Fruit fly (Drosophila melanogaster) whole organism, pupa: ENCODE results near the gene CG33489.

Experiments
- CG10348 ChIP-seq: fragments of 200-800 bp; sonication (Bioruptor generic); IDR thresholded peaks from 2 replicates; pipeline ENCODE4 v1.3.6; 2022; ENCODE audit warnings: missing biosample characterization, missing genetic modification characterization
- CG12605 ChIP-seq: fragments of 200-800 bp; sonication (Bioruptor generic); IDR thresholded peaks from 2 replicates; pipeline ENCODE4 v1.3.6; 2022; ENCODE audit warnings: missing biosample characterization, missing genetic modification characterization
- CG13204 ChIP-seq: fragments of 200-800 bp; sonication (Bioruptor generic); optimal IDR thresholded peaks from 2 replicates; lab custom pipeline; 2018; ENCODE audit warnings: missing biosample characterization, mild to moderate bottlenecking, missing genetic modification characterization, moderate library complexity
- CG14655 ChIP-seq: fragments of 200-800 bp; sonication (Bioruptor generic); optimal IDR thresholded peaks from 3 replicates; lab custom pipeline; 2017; ENCODE audit warnings: mild to moderate bottlenecking, missing biosample characterization, missing genetic modification reagents, missing genetic modification characterization
- CG15710 ChIP-seq: fragments of 200-800 bp; sonication (Bioruptor generic); optimal IDR thresholded peaks from 2 replicates; lab custom pipeline; 2018; ENCODE audit warnings: missing biosample characterization, mild to moderate bottlenecking, missing genetic modification characterization, moderate library complexity
- CG17806 ChIP-seq: fragments of 200-800 bp; sonication (Bioruptor generic); optimal IDR thresholded peaks from 2 replicates; lab custom pipeline; 2018; ENCODE audit warnings: missing biosample characterization, mild to moderate bottlenecking, missing genetic modification characterization, moderate library complexity
- CG32121 ChIP-seq: fragments of 200-800 bp; sonication (Bioruptor generic); IDR thresholded peaks from 2 replicates; pipeline ENCODE4 v1.3.6; 2022; ENCODE audit warnings: missing biosample characterization, missing genetic modification characterization
- CG34367 ChIP-seq: fragments of 200-800 bp; sonication (Bioruptor generic); optimal IDR thresholded peaks from 2 replicates; lab custom pipeline; 2018; ENCODE audit warnings: missing biosample characterization, mild to moderate bottlenecking, missing genetic modification characterization
- CG4496 ChIP-seq: fragments of 200-800 bp; sonication (Bioruptor generic); IDR thresholded peaks from 3 replicates; pipeline ENCODE4 v1.3.6; 2022; ENCODE audit warnings: missing biosample characterization, missing genetic modification characterization
- CG8159 ChIP-seq: fragments of 200-800 bp; sonication (Bioruptor generic); optimal IDR thresholded peaks from 3 replicates; lab custom pipeline; 2018; ENCODE audit warnings: missing biosample characterization, mild to moderate bottlenecking, missing genetic modification characterization, moderate library complexity
- CG8301 ChIP-seq: fragments of 200-800 bp; sonication (Bioruptor generic); optimal IDR thresholded peaks from 2 replicates; lab custom pipeline; 2018; ENCODE audit warnings: missing biosample characterization, mild to moderate bottlenecking, missing genetic modification characterization
- CG9948 ChIP-seq: fragments of 200-800 bp; sonication (Bioruptor generic); optimal IDR thresholded peaks from 2 replicates; lab custom pipeline; 2018; ENCODE audit warnings: missing biosample characterization, mild to moderate bottlenecking, missing genetic modification characterization, moderate library complexity
- D1 ChIP-seq: fragments of 200-800 bp; sonication (Bioruptor generic); optimal IDR thresholded peaks from 2 replicates; lab custom pipeline; 2018; ENCODE audit warnings: missing biosample characterization, mild to moderate bottlenecking, missing genetic modification characterization, moderate library complexity
- EcR ChIP-seq: fragments of 200-800 bp; sonication (Bioruptor generic); optimal IDR thresholded peaks from 3 replicates; lab custom pipeline; 2019; ENCODE audit warnings: missing biosample characterization, missing genetic modification characterization, mild to moderate bottlenecking, moderate library complexity, missing genetic modification reagents
- Ets98B ChIP-seq: fragments of 200-800 bp; sonication (Bioruptor generic); IDR thresholded peaks from 2 replicates; pipeline ENCODE4 v1.3.6; 2022; ENCODE audit warnings: missing biosample characterization, missing genetic modification characterization
- Pif1A ChIP-seq: fragments of 200-800 bp; sonication (Bioruptor generic); optimal IDR thresholded peaks from 3 replicates; lab custom pipeline; 2016; ENCODE audit warnings: missing biosample characterization, missing genetic modification characterization
- Pif1B ChIP-seq: fragments of 200-800 bp; sonication (Bioruptor generic); optimal IDR thresholded peaks from 3 replicates; lab custom pipeline; 2016; ENCODE audit warnings: missing biosample characterization, missing genetic modification characterization
- Snoo ChIP-seq: fragments of 200-800 bp; sonication (Bioruptor generic); optimal IDR thresholded peaks from 3 replicates; lab custom pipeline; 2017; ENCODE audit warnings: missing biosample characterization, mild to moderate bottlenecking, missing genetic modification characterization, inconsistent platforms
- fd96Ca ChIP-seq: fragments of 200-800 bp; sonication (Bioruptor generic); IDR thresholded peaks from 3 replicates; pipeline ENCODE4 v1.3.6; 2022; ENCODE audit warnings: missing biosample characterization, missing genetic modification characterization
- gl ChIP-seq: fragments of 200-800 bp; sonication (Bioruptor generic); optimal IDR thresholded peaks from 2 replicates; lab custom pipeline; 2018; ENCODE audit warnings: missing biosample characterization, mild to moderate bottlenecking, missing genetic modification characterization
- rn ChIP-seq: fragments of 200-800 bp; sonication (Bioruptor generic); IDR thresholded peaks from 2 replicates; pipeline ENCODE4 v1.3.6; 2022; ENCODE audit warnings: missing biosample characterization, missing genetic modification characterization

CG33489 gene

dm6 chr3L:11553672-11554068, 23.2 kb downstream of the CG33489 start:
- TF ChIP-seq Ets98B (GFP tag; lab: Robert Waterston, UW) (no peak), CG14655 (GFP tag; lab: Kevin White, UChicago) (no peak), CG34367 (tag; lab: Kevin White, UChicago) (no peak), Pif1B (no peak), CG8159 (tag; lab: Kevin White, UChicago) (no peak)

dm6 chr3L:11552996-11553671, 23.7 kb downstream of the CG33489 start:
- TF ChIP-seq D1 (tag; lab: Kevin White, UChicago) (no peak), CG9948 (tag; lab: Kevin White, UChicago) (peak; percentile 22), CG4496 (GFP tag; lab: Robert Waterston, UW) (peak; percentile 69; the same call in 2 of the 3 replicates), CG34367 (tag; lab: Kevin White, UChicago) (peak; percentile 65), rn (GFP tag; lab: Robert Waterston, UW) (no peak), Pif1A (peak; percentile 21), CG12605 (GFP tag; lab: Robert Waterston, UW) (peak; percentile 95), gl (peak; percentile 86), CG8159 (tag; lab: Kevin White, UChicago) (peak; percentile 32), fd96Ca (GFP tag; lab: Robert Waterston, UW) (peak; percentile 79), CG14655 (GFP tag; lab: Kevin White, UChicago) (peak; percentile 65), CG10348 (GFP tag; lab: Robert Waterston, UW) (no peak), CG32121 (peak; percentile 79), CG13204 (GFP tag; lab: Kevin White, UChicago) (peak; percentile 94), CG15710 (peak; percentile 61), CG8301 (tag; lab: Kevin White, UChicago) (peak; percentile 44), Pif1B (peak; percentile 57), Snoo (peak; percentile 42), EcR (peak; percentile 81), CG17806 (tag; lab: Kevin White, UChicago) (peak; percentile 45), Ets98B (GFP tag; lab: Robert Waterston, UW) (peak; percentile 83)

dm6 chr3L:11551949-11552348, 24.9 kb downstream of the CG33489 start:
- TF ChIP-seq Snoo: peak; percentile 24
- no peak for TF ChIP-seq D1 (tag; lab: Kevin White, UChicago)
- TF ChIP-seq CG17806 (tag; lab: Kevin White, UChicago): peak; percentile 55
- TF ChIP-seq CG13204 (GFP tag; lab: Kevin White, UChicago): no peak
- TF ChIP-seq rn (GFP tag; lab: Robert Waterston, UW): peak; percentile 52; the same call in 1 of the 2 replicates
- peak; percentile 52 for TF ChIP-seq Ets98B (GFP tag; lab: Robert Waterston, UW)
- TF ChIP-seq CG32121: peak; percentile 60
- no peak; the same call in 1 of the 2 replicates for TF ChIP-seq CG12605 (GFP tag; lab: Robert Waterston, UW)
- TF ChIP-seq Pif1A: peak; percentile 55
- TF ChIP-seq CG8301 (tag; lab: Kevin White, UChicago): peak; percentile 58
- TF ChIP-seq fd96Ca (GFP tag; lab: Robert Waterston, UW): peak; percentile 11; the same call in 1 of the 3 replicates
- peak; percentile 19 for TF ChIP-seq CG34367 (tag; lab: Kevin White, UChicago)
- TF ChIP-seq Pif1B: peak; percentile 29
- TF ChIP-seq CG15710: peak; percentile 66
- TF ChIP-seq CG9948 (tag; lab: Kevin White, UChicago): peak; percentile 54
- no peak for TF ChIP-seq CG10348 (GFP tag; lab: Robert Waterston, UW)
- peak; percentile 65; the same call in 1 of the 3 replicates for TF ChIP-seq CG4496 (GFP tag; lab: Robert Waterston, UW)
- peak; percentile 75 for TF ChIP-seq CG8159 (tag; lab: Kevin White, UChicago)
- TF ChIP-seq EcR: no peak
- TF ChIP-seq gl: no peak
- TF ChIP-seq CG14655 (GFP tag; lab: Kevin White, UChicago): peak; percentile 76

dm6 chr3L:11550359-11551056, 26.3 kb downstream of the CG33489 start:
- no peak for TF ChIP-seq Pif1B
- no peak for TF ChIP-seq rn (GFP tag; lab: Robert Waterston, UW)
- TF ChIP-seq CG13204 (GFP tag; lab: Kevin White, UChicago): no peak
- no peak for TF ChIP-seq D1 (tag; lab: Kevin White, UChicago)
- TF ChIP-seq Snoo: no peak
- TF ChIP-seq CG14655 (GFP tag; lab: Kevin White, UChicago): peak; percentile 16
- TF ChIP-seq CG8159 (tag; lab: Kevin White, UChicago): no peak
- TF ChIP-seq CG4496 (GFP tag; lab: Robert Waterston, UW): 0 out of 3 replicates have a peak, but pooled peaks have one; percentile 10

- TF ChIP-seq EcR (no peak), CG32121 (no peak), Ets98B (GFP tag; lab: Robert Waterston, UW) (peak; percentile 51), CG4496 (GFP tag; lab: Robert Waterston, UW) (no peak), Pif1A (no peak), CG10348 (GFP tag; lab: Robert Waterston, UW) (no peak), D1 (tag; lab: Kevin White, UChicago) (no peak), CG12605 (GFP tag; lab: Robert Waterston, UW) (peak; percentile 58), CG8301 (tag; lab: Kevin White, UChicago) (no peak), CG34367 (tag; lab: Kevin White, UChicago) (no peak), fd96Ca (GFP tag; lab: Robert Waterston, UW) (0 out of 3 replicates have a peak, but pooled peaks have one; percentile 37)
These were observed 27.4 kb downstream of the CG33489 start for dm6 chr3L:11549432-11549831.
